Fruit fly (Drosophila melanogaster) whole organism, embryonic: Measurements from ENCODE around the gene Zif.

Experiments
- Dbx ChIP-seq: fragments of 200-800 bp; sonication (Bioruptor generic); IDR thresholded peaks from 3 replicates; pipeline ENCODE4 v1.3.6; 2022; ENCODE audit warnings: missing biosample characterization, missing genetic modification characterization
- ac ChIP-seq: fragments of 200-800 bp; sonication (Bioruptor generic); optimal IDR thresholded peaks from 3 replicates; lab custom pipeline; 2017; ENCODE audit warnings: missing biosample characterization, mild to moderate bottlenecking, missing genetic modification characterization

DNA sequence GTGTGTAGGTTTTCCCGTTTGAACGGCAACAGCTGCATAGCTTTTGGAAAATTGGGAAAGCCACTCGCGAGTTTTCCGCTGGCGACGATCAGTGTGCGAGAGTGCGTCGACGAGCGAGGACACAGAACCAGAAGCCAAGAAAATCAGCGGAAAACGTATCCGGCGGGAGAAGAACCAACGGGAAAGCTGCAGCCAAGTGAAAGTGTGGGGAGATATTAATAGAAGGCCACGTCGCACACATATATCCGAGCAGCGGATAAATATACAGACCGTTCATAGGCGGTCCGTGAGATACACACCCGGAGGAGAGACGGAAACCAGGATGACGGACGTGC lies 11.4 kb downstream of the Zif start, which contains the start of gene Neurochondrin:
- TF ChIP-seq Dbx (GFP tag; lab: Robert Waterston, UW) (no peak), ac (no peak)
